Worm (Caenorhabditis elegans) whole organism, late embryonic: ENCODE data around the gene cnk-1.

ENCODE experiments used
- gmeb-2 ChIP-seq: sonication (generic microtip); optimal IDR thresholded peaks from 2 replicates; lab custom pipeline; 2016; ENCODE audit warnings: missing genetic modification characterization, inconsistent platforms, missing compliant biosample characterization
- hlh-30 ChIP-seq: sonication (generic microtip); optimal IDR thresholded peaks from 2 replicates; lab custom pipeline; 2017; ENCODE audit warnings: antibody characterized with exemption, missing genetic modification characterization, missing compliant biosample characterization; ENCODE audit not compliant: insufficient read depth
- lin-11 ChIP-seq: fragments of 200-800 bp; sonication (Bioruptor generic); optimal IDR thresholded peaks from 2 replicates; lab custom pipeline; 2018; ENCODE audit warnings: mild to moderate bottlenecking, missing genetic modification characterization, missing compliant biosample characterization
- nhr-11 ChIP-seq: fragments of 150-350 bp; optimal IDR thresholded peaks from 2 replicates; lab custom pipeline; 2014; ENCODE audit warnings: missing biosample characterization, missing genetic modification characterization
- pqm-1 ChIP-seq: sonication (generic microtip); optimal IDR thresholded peaks from 2 replicates; lab custom pipeline; 2016; ENCODE audit warnings: missing genetic modification characterization, missing compliant biosample characterization
- unc-55 ChIP-seq: sonication (generic microtip); optimal IDR thresholded peaks from 2 replicates; lab custom pipeline; 2017; ENCODE audit warnings: missing biosample characterization, missing genetic modification reagents, missing genetic modification characterization

DNA sequence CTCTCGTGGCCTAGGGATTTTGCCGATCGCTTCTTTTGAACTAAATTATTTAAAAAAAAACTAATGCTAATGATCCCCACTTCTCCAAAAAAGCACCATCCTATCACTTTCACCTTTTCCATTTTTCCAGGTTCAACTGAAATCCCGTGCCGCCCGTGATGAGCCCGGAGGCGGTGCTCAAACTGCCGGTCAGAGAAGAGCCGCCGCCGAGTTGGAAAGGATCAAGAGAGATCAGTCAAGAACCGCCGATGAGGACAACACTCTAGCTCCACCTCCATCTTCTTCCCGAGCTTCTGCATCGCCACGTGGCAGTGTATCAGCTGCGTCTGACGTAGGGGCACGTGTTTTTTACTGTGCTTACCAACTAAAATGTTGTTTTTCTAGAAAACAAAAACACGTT is 17.7 kb upstream of the cnk-1 start:
- TF ChIP-seq lin-11 (no peak), nhr-11 (tag; lab: Kevin White, UChicago) (no peak), unc-55 (GFP tag; lab: Kevin White, UChicago) (no peak), gmeb-2 (tag; lab: Kevin White, UChicago) (no peak), pqm-1 (tag; lab: Kevin White, UChicago) (no peak), hlh-30 (tag; lab: Kevin White, UChicago) (no peak)
